Fruit fly (Drosophila melanogaster) whole organism, embryonic: ENCODE results near the gene CG5103.
A peak's percentile ranks its signal among the peaks of the same experiment; 100 is the strongest.

Experiments
- Aef1 ChIP-seq: fragments of 200-800 bp; sonication (Bioruptor generic); IDR thresholded peaks from 3 replicates; pipeline ENCODE4 v1.3.6; 2022; ENCODE audit warnings: missing biosample characterization, missing genetic modification characterization
- Blimp-1 ChIP-seq: fragments of 200-800 bp; sonication (Bioruptor generic); optimal IDR thresholded peaks from 3 replicates; lab custom pipeline; 2018; ENCODE audit warnings: missing biosample characterization, missing genetic modification characterization, mild to moderate bottlenecking, moderate library complexity, missing genetic modification reagents
- CG1024 ChIP-seq: fragments of 200-800 bp; sonication (Bioruptor generic); IDR thresholded peaks from 2 replicates; pipeline ENCODE4 v1.3.6; 2022; ENCODE audit warnings: missing biosample characterization, missing genetic modification characterization
- CG10543 ChIP-seq: fragments of 200-800 bp; sonication (Bioruptor generic); optimal IDR thresholded peaks from 3 replicates; lab custom pipeline; 2017; ENCODE audit warnings: missing biosample characterization, mild to moderate bottlenecking, missing genetic modification characterization, moderate library complexity
- CG11247 ChIP-seq: fragments of 200-800 bp; sonication (Bioruptor generic); IDR thresholded peaks from 2 replicates; pipeline ENCODE4 v1.3.6; 2022; ENCODE audit warnings: missing biosample characterization, missing genetic modification characterization
- CG11695 ChIP-seq: fragments of 200-800 bp; sonication (Bioruptor generic); IDR thresholded peaks from 3 replicates; pipeline ENCODE4 v1.3.6; 2022; ENCODE audit warnings: missing biosample characterization, missing genetic modification characterization
- CG12391 ChIP-seq: fragments of 200-800 bp; sonication (Bioruptor generic); optimal IDR thresholded peaks from 3 replicates; lab custom pipeline; 2018; ENCODE audit warnings: missing biosample characterization, mild to moderate bottlenecking, missing genetic modification characterization, moderate library complexity
- CG14710 ChIP-seq: fragments of 200-800 bp; sonication (Bioruptor generic); optimal IDR thresholded peaks from 3 replicates; lab custom pipeline; 2019; ENCODE audit warnings: missing biosample characterization, mild to moderate bottlenecking, missing genetic modification characterization, moderate library complexity
- CG15514 ChIP-seq: fragments of 200-800 bp; sonication (Bioruptor generic); optimal IDR thresholded peaks from 3 replicates; lab custom pipeline; 2017; ENCODE audit warnings: missing biosample characterization, missing genetic modification characterization, mild to moderate bottlenecking, moderate library complexity, missing genetic modification reagents
- CG16779 ChIP-seq: fragments of 200-800 bp; sonication (Bioruptor generic); IDR thresholded peaks from 2 replicates; pipeline ENCODE4 v1.3.6; 2022; ENCODE audit warnings: missing biosample characterization, missing genetic modification characterization
- CG16813 ChIP-seq: fragments of 200-800 bp; sonication (Bioruptor generic); IDR thresholded peaks from 3 replicates; pipeline ENCODE4 v1.3.6; 2022; ENCODE audit warnings: missing biosample characterization, missing genetic modification characterization; ENCODE audit not compliant: partially characterized antibody
- CG1832 ChIP-seq: fragments of 200-800 bp; sonication (Bioruptor generic); optimal IDR thresholded peaks from 2 replicates; lab custom pipeline; 2017; ENCODE audit warnings: missing biosample characterization, mild to moderate bottlenecking, missing genetic modification characterization, inconsistent platforms
- CG2129 ChIP-seq: fragments of 200-800 bp; sonication (Bioruptor generic); IDR thresholded peaks from 2 replicates; pipeline ENCODE4 v1.3.6; 2022; ENCODE audit warnings: missing biosample characterization, missing genetic modification characterization; ENCODE audit not compliant: partially characterized antibody
- CG33557 ChIP-seq: fragments of 200-800 bp; sonication (Bioruptor generic); optimal IDR thresholded peaks from 2 replicates; lab custom pipeline; 2019; ENCODE audit warnings: missing biosample characterization, mild to moderate bottlenecking, missing genetic modification characterization, moderate library complexity
- CG3726 ChIP-seq: fragments of 200-800 bp; sonication (Bioruptor generic); IDR thresholded peaks from 3 replicates; pipeline ENCODE4, ENCODE4 v1.3.6; 2022; ENCODE audit warnings: missing biosample characterization, missing genetic modification characterization
- CG42726 ChIP-seq: fragments of 200-800 bp; sonication (Bioruptor generic); IDR thresholded peaks from 2 replicates; pipeline ENCODE4 v1.3.6; 2022; ENCODE audit warnings: missing biosample characterization, missing genetic modification characterization; ENCODE audit not compliant: partially characterized antibody
- CG4328 ChIP-seq: fragments of 200-800 bp; sonication (Bioruptor generic); optimal IDR thresholded peaks from 3 replicates; lab custom pipeline; 2017; ENCODE audit warnings: missing biosample characterization, missing genetic modification reagents, missing genetic modification characterization
- CG4404 ChIP-seq: fragments of 200-800 bp; sonication (Bioruptor generic); IDR thresholded peaks from 2 replicates; pipeline ENCODE4 v1.3.6; 2022; ENCODE audit warnings: missing biosample characterization, missing genetic modification characterization
- CG9797 ChIP-seq: fragments of 200-800 bp; sonication (Bioruptor generic); optimal IDR thresholded peaks from 3 replicates; lab custom pipeline; 2018; ENCODE audit warnings: missing biosample characterization, mild to moderate bottlenecking, missing genetic modification characterization
- D19A ChIP-seq: fragments of 200-800 bp; optimal IDR thresholded peaks from 3 replicates; lab custom pipeline; 2019; ENCODE audit warnings: missing biosample characterization, mild to moderate bottlenecking, missing genetic modification characterization, moderate library complexity
- Dref ChIP-seq: fragments of 200-800 bp; sonication (Bioruptor generic); IDR thresholded peaks from 2 replicates; pipeline ENCODE4 v1.3.6; 2022; ENCODE audit warnings: missing biosample characterization, missing genetic modification characterization
- Hmx ChIP-seq: fragments of 200-800 bp; sonication (Bioruptor generic); optimal IDR thresholded peaks from 2 replicates; lab custom pipeline; 2016; ENCODE audit warnings: missing biosample characterization, missing genetic modification characterization
- MBD-R2 ChIP-seq: fragments of 200-800 bp; sonication (Bioruptor generic); IDR thresholded peaks from 2 replicates; pipeline ENCODE4 v1.3.6; 2022; ENCODE audit warnings: missing biosample characterization, missing genetic modification characterization
- Med ChIP-seq: fragments of 200-800 bp; sonication (Bioruptor generic); peaks from one replicate; lab custom pipeline; 2016; ENCODE audit warnings: missing biosample characterization, missing genetic modification characterization, mild to moderate bottlenecking, inconsistent platforms, moderate library complexity
- Sry-β ChIP-seq: fragments of 200-800 bp; sonication (Bioruptor generic); optimal IDR thresholded peaks from 2 replicates; lab custom pipeline; 2018; ENCODE audit warnings: missing biosample characterization, mild to moderate bottlenecking, missing genetic modification characterization, moderate library complexity
- YL-1 ChIP-seq: fragments of 200-800 bp; sonication (Bioruptor generic); optimal IDR thresholded peaks from 3 replicates; lab custom pipeline; 2017; ENCODE audit warnings: missing biosample characterization, mild to moderate bottlenecking, missing genetic modification characterization
- chinmo ChIP-seq: fragments of 200-800 bp; sonication (Bioruptor generic); IDR thresholded peaks from 4 replicates; pipeline ENCODE4 v1.3.6; 2022; ENCODE audit warnings: missing biosample characterization, missing genetic modification characterization; ENCODE audit not compliant: partially characterized antibody
- crol ChIP-seq: fragments of 200-800 bp; sonication (Bioruptor generic); IDR thresholded peaks from 2 replicates; pipeline ENCODE4 v1.3.6; 2022; ENCODE audit warnings: missing biosample characterization, missing genetic modification characterization
- disco-r ChIP-seq: fragments of 200-800 bp; sonication (Bioruptor generic); optimal IDR thresholded peaks from 2 replicates; lab custom pipeline; 2016; ENCODE audit warnings: missing biosample characterization, missing genetic modification characterization
- eve ChIP-seq, 2 experiments: fragments of >200 bp; optimal IDR thresholded peaks; 2 replicates each; lab custom pipeline; 2017; ENCODE audit warnings: missing biosample characterization in 2 of 2, missing genetic modification characterization in 2 of 2
- gce ChIP-seq: fragments of 200-800 bp; sonication (Bioruptor generic); IDR thresholded peaks from 3 replicates; pipeline ENCODE4 v1.3.6; 2022; ENCODE audit warnings: missing biosample characterization, missing genetic modification characterization
- gem ChIP-seq: fragments of 200-800 bp; sonication (Bioruptor generic); optimal IDR thresholded peaks from 2 replicates; lab custom pipeline; 2019; ENCODE audit warnings: missing biosample characterization, mild to moderate bottlenecking, missing genetic modification characterization, moderate library complexity
- hb ChIP-seq: fragments of 200-800 bp; sonication (Bioruptor generic); IDR thresholded peaks from 3 replicates; pipeline ENCODE4 v1.3.6; 2022; ENCODE audit warnings: missing biosample characterization, missing genetic modification characterization; ENCODE audit not compliant: partially characterized antibody
- klu ChIP-seq: fragments of 200-800 bp; sonication (Bioruptor generic); IDR thresholded peaks from 2 replicates; pipeline ENCODE4 v1.3.6; 2022; ENCODE audit warnings: missing biosample characterization, missing genetic modification characterization
- lab ChIP-seq: fragments of 200-800 bp; sonication (Bioruptor generic); optimal IDR thresholded peaks from 3 replicates; lab custom pipeline; 2017; ENCODE audit warnings: missing biosample characterization, missing genetic modification characterization, mild to moderate bottlenecking, moderate library complexity, missing genetic modification reagents
- nau ChIP-seq: fragments of 200-800 bp; sonication (Bioruptor generic); optimal IDR thresholded peaks from 3 replicates; lab custom pipeline; 2017; ENCODE audit warnings: missing biosample characterization, mild to moderate bottlenecking, missing genetic modification characterization, missing genetic modification reagents
- phol ChIP-seq: fragments of 200-800 bp; sonication (Bioruptor generic); optimal IDR thresholded peaks from 3 replicates; lab custom pipeline; 2018; ENCODE audit warnings: missing biosample characterization, mild to moderate bottlenecking, missing genetic modification characterization, moderate library complexity
- run ChIP-seq: fragments of 200-800 bp; sonication (Bioruptor generic); optimal IDR thresholded peaks from 3 replicates; lab custom pipeline; 2018; ENCODE audit warnings: missing biosample characterization, mild to moderate bottlenecking, missing genetic modification characterization
- salm ChIP-seq: fragments of 200-800 bp; sonication (Bioruptor generic); optimal IDR thresholded peaks from 2 replicates; lab custom pipeline; 2018; ENCODE audit warnings: missing biosample characterization, mild to moderate bottlenecking, missing genetic modification characterization
- sc ChIP-seq, 3 experiments: fragments of >200 bp in 2 of 3; fragments of 200-800 bp in 1 of 3; sonication (Bioruptor generic) in 1 of 3; optimal IDR thresholded peaks; 2 replicates in 2 of 3; 3 replicates in 1 of 3; lab custom pipeline; 2017; ENCODE audit warnings: mild to moderate bottlenecking in 1 of 3, missing biosample characterization in 1 of 3, missing genetic modification characterization in 1 of 3, missing genetic modification reagents in 1 of 3
- scrt ChIP-seq: fragments of 200-800 bp; sonication (Bioruptor generic); optimal IDR thresholded peaks from 2 replicates; lab custom pipeline; 2018; ENCODE audit warnings: missing biosample characterization, mild to moderate bottlenecking, missing genetic modification characterization, moderate library complexity
- sens ChIP-seq: fragments of 200-800 bp; sonication (Bioruptor generic); peaks from one replicate; lab custom pipeline; 2016; ENCODE audit warnings: missing biosample characterization, missing genetic modification characterization
- sens-2 ChIP-seq: fragments of 200-800 bp; sonication (Bioruptor generic); IDR thresholded peaks from 2 replicates; pipeline ENCODE4 v1.3.6; 2022; ENCODE audit warnings: missing biosample characterization, missing genetic modification characterization
- sima ChIP-seq: fragments of 200-800 bp; sonication (Bioruptor generic); optimal IDR thresholded peaks from 2 replicates; lab custom pipeline; 2016; ENCODE audit warnings: missing biosample characterization, missing genetic modification characterization
- slp2 ChIP-seq: fragments of 200-800 bp; sonication (Bioruptor generic); optimal IDR thresholded peaks from 2 replicates; lab custom pipeline; 2016; ENCODE audit warnings: missing biosample characterization, missing genetic modification characterization
- sna ChIP-seq: fragments of 200-800 bp; sonication (Bioruptor generic); IDR thresholded peaks from 2 replicates; pipeline ENCODE4 v1.3.6; 2022; ENCODE audit warnings: missing biosample characterization, missing genetic modification characterization; ENCODE audit not compliant: partially characterized antibody
- tio ChIP-seq: fragments of 200-800 bp; sonication (Bioruptor generic); optimal IDR thresholded peaks from 2 replicates; lab custom pipeline; 2017; ENCODE audit warnings: missing biosample characterization, missing genetic modification characterization, inconsistent platforms
- trh ChIP-seq: fragments of 200-800 bp; sonication (Bioruptor generic); optimal IDR thresholded peaks from 2 replicates; lab custom pipeline; 2016; ENCODE audit warnings: missing biosample characterization, missing genetic modification characterization
- zf30C ChIP-seq: fragments of 200-800 bp; sonication (Bioruptor generic); optimal IDR thresholded peaks from 3 replicates; lab custom pipeline; 2018; ENCODE audit warnings: missing biosample characterization, mild to moderate bottlenecking, missing genetic modification characterization

The CG5103 gene

dm6 chr3L:18281236-18281635 lies 12.8 kb downstream of the CG5103 start (continued):
- peak; percentile 53 for TF ChIP-seq YL-1
- TF ChIP-seq eve (GFP tag; optimal IDR thresholded peaks at IDR 0.05; lab: Kevin White, UChicago) = peak in 1 of 2 experiments; percentile 93
- TF ChIP-seq CG10543 (GFP tag; lab: Kevin White, UChicago) = no peak
- TF ChIP-seq CG15514 (GFP tag; lab: Kevin White, UChicago) = peak; percentile 33
- TF ChIP-seq sima (GFP tag; lab: Kevin White, UChicago) = peak; percentile 53
- TF ChIP-seq hb (GFP tag; lab: Robert Waterston, UW) = no peak
- peak; percentile 30; the same call in 1 of the 2 replicates for TF ChIP-seq MBD-R2 (GFP tag; lab: Robert Waterston, UW)
- no peak for TF ChIP-seq CG2129
- TF ChIP-seq D19A = peak; percentile 100
- TF ChIP-seq salm (tag; lab: Kevin White, UChicago) = peak; percentile 81
- peak; percentile 63; the same call in 1 of the 3 replicates for TF ChIP-seq gce (GFP tag; lab: Robert Waterston, UW)
- peak; percentile 49 for TF ChIP-seq scrt
- TF ChIP-seq CG11695 = peak; percentile 81
- TF ChIP-seq CG1832 (GFP tag; lab: Kevin White, UChicago) = no peak
- peak; percentile 99 for TF ChIP-seq sens (GFP tag; lab: Kevin White, UChicago)
- no peak for TF ChIP-seq sna (GFP tag; lab: Robert Waterston, UW)
- peak; percentile 79 for TF ChIP-seq crol (GFP tag; lab: Robert Waterston, UW)
- peak; percentile 95 for TF ChIP-seq CG4404
- peak; percentile 39 for TF ChIP-seq Hmx (GFP tag; lab: Kevin White, UChicago)
- peak; percentile 71 for TF ChIP-seq lab (GFP tag; lab: Kevin White, UChicago)
- peak; percentile 80; the same call in 2 of the 3 replicates for TF ChIP-seq CG3726 (GFP tag; lab: Robert Waterston, UW)
- no peak for TF ChIP-seq sc (optimal IDR thresholded peaks at IDR 0.05; lab: Kevin White, UChicago)
- peak; percentile 92 for TF ChIP-seq sc (GFP tag; optimal IDR thresholded peaks at IDR 0.05; lab: Kevin White, UChicago)
- TF ChIP-seq gem = peak; percentile 96
- peak; percentile 76 for TF ChIP-seq tio (GFP tag; lab: Kevin White, UChicago)
- TF ChIP-seq CG16813 = no peak
- peak; percentile 69 for TF ChIP-seq trh (GFP tag; lab: Kevin White, UChicago)
- TF ChIP-seq Dref (GFP tag; lab: Robert Waterston, UW) = no peak
- TF ChIP-seq nau (GFP tag; lab: Kevin White, UChicago) = peak; percentile 64
- peak; percentile 79 for TF ChIP-seq CG1024 (GFP tag; lab: Robert Waterston, UW)
- peak; percentile 92 for TF ChIP-seq phol
- peak; percentile 47 for TF ChIP-seq run (tag; lab: Kevin White, UChicago)
- peak; percentile 91 for TF ChIP-seq Blimp-1
- TF ChIP-seq CG33557 = peak; percentile 99
- peak; percentile 95 for TF ChIP-seq CG12391
- peak; percentile 70 for TF ChIP-seq klu
- peak; percentile 16 for TF ChIP-seq Sry-β
- TF ChIP-seq CG42726 = no peak
- TF ChIP-seq CG14710 = peak; percentile 96
- no peak for TF ChIP-seq CG16779 (GFP tag; lab: Robert Waterston, UW)
- peak; percentile 76 for TF ChIP-seq slp2
- peak; percentile 97 for TF ChIP-seq Med (GFP tag; lab: Kevin White, UChicago)
- peak; percentile 90 for TF ChIP-seq sens-2 (GFP tag; lab: Robert Waterston, UW)
- TF ChIP-seq CG11247 (GFP tag; lab: Robert Waterston, UW) = peak; percentile 78
- TF ChIP-seq disco-r = peak; percentile 81
- TF ChIP-seq chinmo (GFP tag; lab: Robert Waterston, UW) = no peak
- TF ChIP-seq CG9797 (GFP tag; lab: Kevin White, UChicago) = peak; percentile 33
- TF ChIP-seq Aef1 (GFP tag; lab: Robert Waterston, UW) = peak; percentile 67
- TF ChIP-seq zf30C (GFP tag; lab: Kevin White, UChicago) = no peak
- TF ChIP-seq CG4328 (GFP tag; lab: Kevin White, UChicago) = peak; percentile 64
